Worm (Caenorhabditis elegans): ENCODE measurements around the gene M79.2.

- TF ChIP-seq unc-39 (tag; optimal IDR thresholded peaks at IDR 0.05) (no peak), unc-62 (GFP tag; optimal IDR thresholded peaks at IDR 0.05) (no peak)
Observed at ce11 chrX:10630952-10631351, 2.3 kb upstream of the M79.2 start.

Measured in whole organism, L3 larva.